Worm (Caenorhabditis elegans) whole organism, young adult: ENCODE results near the gene D1054.8.

Experiments
- B0035.1 ChIP-seq: sonication (generic microtip); optimal IDR thresholded peaks from 2 replicates; lab custom pipeline; 2016; ENCODE audit warnings: missing genetic modification characterization, mild to moderate bottlenecking, missing compliant biosample characterization, missing genotype, missing genetic modification reagents
- B0261.1 ChIP-seq: sonication (generic microtip); optimal IDR thresholded peaks from 2 replicates; lab custom pipeline; 2016; ENCODE audit warnings: mild to moderate bottlenecking, missing genetic modification characterization, moderate library complexity, missing compliant biosample characterization
- C06A6.2 ChIP-seq: fragments of 200-800 bp; sonication (Bioruptor generic); conservative IDR thresholded peaks from 2 replicates; pipeline ENCODE4 v1.3.6; 2022; ENCODE audit warnings: missing genetic modification characterization, missing compliant biosample characterization
- F22D6.2 ChIP-seq: sonication (generic microtip); optimal IDR thresholded peaks from 2 replicates; lab custom pipeline; 2016; ENCODE audit warnings: mild to moderate bottlenecking, missing genetic modification characterization, missing compliant biosample characterization
- F49E8.2 ChIP-seq: sonication (generic microtip); optimal IDR thresholded peaks from 3 replicates; lab custom pipeline; 2017; ENCODE audit warnings: missing genetic modification characterization, mild to moderate bottlenecking, missing compliant biosample characterization, antibody characterized with exemption, moderate library complexity; ENCODE audit not compliant: insufficient read depth
- F55B11.4 ChIP-seq: sonication (generic microtip); optimal IDR thresholded peaks from 2 replicates; lab custom pipeline; 2016; ENCODE audit warnings: missing compliant biosample characterization, missing genetic modification characterization, borderline replicate concordance; ENCODE audit not compliant: insufficient read depth
- K12H6.12 ChIP-seq: fragments of 200-800 bp; sonication (Bioruptor generic); optimal IDR thresholded peaks from 2 replicates; lab custom pipeline; 2018; ENCODE audit warnings: mild to moderate bottlenecking, missing genetic modification characterization, missing compliant biosample characterization
- T07F8.4 ChIP-seq: sonication (generic microtip); optimal IDR thresholded peaks from 2 replicates; lab custom pipeline; 2016; ENCODE audit warnings: mild to moderate bottlenecking, missing genetic modification characterization, moderate library complexity, missing compliant biosample characterization
- Y67H2A.10 ChIP-seq: fragments of 200-800 bp; sonication (Bioruptor generic); conservative IDR thresholded peaks from 2 replicates; pipeline ENCODE4 v1.3.6; 2022; ENCODE audit warnings: missing genetic modification reagents, missing genetic modification characterization, missing compliant biosample characterization
- Y95B8A.8 ChIP-seq: fragments of 200-800 bp; sonication (Bioruptor generic); IDR thresholded peaks from 2 replicates; pipeline ENCODE4 v1.3.6; 2022; ENCODE audit warnings: missing genetic modification reagents, missing genetic modification characterization, missing compliant biosample characterization
- akir-1 ChIP-seq: fragments of 200-800 bp; sonication (Bioruptor generic); optimal IDR thresholded peaks from 2 replicates; lab custom pipeline; 2018; ENCODE audit warnings: mild to moderate bottlenecking, missing genetic modification characterization, moderate library complexity, missing compliant biosample characterization
- aptf-2 ChIP-seq: fragments of 200-800 bp; sonication (Bioruptor generic); conservative IDR thresholded peaks from 2 replicates; pipeline ENCODE4 v1.3.6; 2022; ENCODE audit warnings: missing genetic modification reagents, missing genetic modification characterization, missing compliant biosample characterization
- bed-1 ChIP-seq: fragments of 200-800 bp; sonication (Bioruptor generic); IDR thresholded peaks from 2 replicates; pipeline ENCODE4 v1.3.6; 2022; ENCODE audit warnings: missing genetic modification reagents, missing genetic modification characterization, missing compliant biosample characterization
- cebp-1 ChIP-seq, 2 experiments: fragments of 200-800 bp in 1 of 2; sonication (Bioruptor generic) in 1 of 2; sonication (generic microtip) in 1 of 2; IDR thresholded peaks in 1 of 2; optimal IDR thresholded peaks in 1 of 2; 2 replicates each; pipeline versions ENCODE4 v1.3.6 to Lab custom; 2017 to 2022; ENCODE audit warnings: missing compliant biosample characterization in 2 of 2, missing genetic modification characterization in 2 of 2, mild to moderate bottlenecking in 1 of 2, missing genetic modification reagents in 1 of 2, moderate library complexity in 1 of 2
- cebp-2 ChIP-seq: fragments of 200-800 bp; sonication (Bioruptor generic); IDR thresholded peaks from 2 replicates; pipeline ENCODE4 v1.3.6; 2022; ENCODE audit warnings: missing genetic modification characterization, missing compliant biosample characterization
- ceh-100 ChIP-seq: fragments of 200-800 bp; sonication (Bioruptor generic); IDR thresholded peaks from 2 replicates; pipeline ENCODE4 v1.3.6; 2022; ENCODE audit warnings: missing genetic modification reagents, missing genetic modification characterization, missing compliant biosample characterization
- ceh-40 ChIP-seq: fragments of 200-800 bp; sonication (Bioruptor generic); IDR thresholded peaks from 2 replicates; pipeline ENCODE4 v1.3.6; 2022; ENCODE audit warnings: missing genetic modification characterization, missing compliant biosample characterization
- ceh-58 ChIP-seq: fragments of 200-800 bp; sonication (Bioruptor generic); IDR thresholded peaks from 2 replicates; pipeline ENCODE4 v1.3.6; 2022; ENCODE audit warnings: missing genetic modification characterization, missing compliant biosample characterization
- ceh-91 ChIP-seq: fragments of 200-800 bp; sonication (Bioruptor generic); IDR thresholded peaks from 2 replicates; pipeline ENCODE4 v1.3.6; 2022; ENCODE audit warnings: missing genetic modification reagents, missing genetic modification characterization, missing compliant biosample characterization
- die-1 ChIP-seq: sonication (generic microtip); optimal IDR thresholded peaks from 2 replicates; lab custom pipeline; 2016; ENCODE audit warnings: missing genotype, mild to moderate bottlenecking, missing genetic modification characterization, missing compliant biosample characterization
- dpff-1 ChIP-seq: sonication (generic microtip); optimal IDR thresholded peaks from 2 replicates; lab custom pipeline; 2017; ENCODE audit warnings: mild to moderate bottlenecking, missing genetic modification characterization, missing compliant biosample characterization
- dpl-1 ChIP-seq: fragments of 150-350 bp; optimal IDR thresholded peaks from 2 replicates; lab custom pipeline; 2014; ENCODE audit warnings: missing biosample characterization, missing genetic modification reagents, missing genetic modification characterization
- efl-1 ChIP-seq: fragments of 150-350 bp; optimal IDR thresholded peaks from 2 replicates; lab custom pipeline; 2014; ENCODE audit warnings: missing biosample characterization, missing genetic modification reagents, missing genetic modification characterization
- egl-44 ChIP-seq: fragments of 200-800 bp; sonication (Bioruptor generic); IDR thresholded peaks from 2 replicates; pipeline ENCODE4 v1.3.6; 2022; ENCODE audit warnings: missing genetic modification reagents, missing genetic modification characterization, missing compliant biosample characterization
- egrh-3 ChIP-seq: fragments of 200-800 bp; sonication (Bioruptor generic); IDR thresholded peaks from 2 replicates; pipeline ENCODE4 v1.3.6; 2022; ENCODE audit warnings: missing genetic modification reagents, missing genetic modification characterization, missing compliant biosample characterization
- fkh-3 ChIP-seq: sonication (generic microtip); optimal IDR thresholded peaks from 2 replicates; lab custom pipeline; 2016; ENCODE audit warnings: mild to moderate bottlenecking, missing genetic modification characterization, missing compliant biosample characterization
- gei-17 ChIP-seq: fragments of 200-800 bp; sonication (Bioruptor generic); optimal IDR thresholded peaks from 2 replicates; lab custom pipeline; 2018; ENCODE audit warnings: mild to moderate bottlenecking, missing genetic modification characterization, missing compliant biosample characterization
- hlh-26 ChIP-seq: fragments of 200-800 bp; sonication (Bioruptor generic); conservative IDR thresholded peaks from 2 replicates; pipeline ENCODE4 v1.3.6; 2022; ENCODE audit warnings: missing genetic modification reagents, missing genetic modification characterization, missing compliant biosample characterization
- hmg-20 ChIP-seq: fragments of 200-800 bp; sonication (Bioruptor generic); IDR thresholded peaks from 2 replicates; pipeline ENCODE4 v1.3.6; 2022; ENCODE audit warnings: missing genetic modification reagents, missing genetic modification characterization, missing compliant biosample characterization
- hrde-1 ChIP-seq: sonication (generic microtip); optimal IDR thresholded peaks from 2 replicates; lab custom pipeline; 2016; ENCODE audit warnings: missing genetic modification characterization, mild to moderate bottlenecking, missing compliant biosample characterization, moderate library complexity, missing genotype, missing genetic modification reagents, borderline replicate concordance
- lin-26 ChIP-seq: fragments of 200-800 bp; sonication (Bioruptor generic); IDR thresholded peaks from 2 replicates; pipeline ENCODE4 v1.3.6; 2022; ENCODE audit warnings: missing genetic modification reagents, missing genetic modification characterization, missing compliant biosample characterization
- lir-1 ChIP-seq: fragments of 200-800 bp; sonication (Bioruptor generic); conservative IDR thresholded peaks from 2 replicates; pipeline ENCODE4 v1.3.6; 2022; ENCODE audit warnings: missing genetic modification reagents, missing genetic modification characterization, missing compliant biosample characterization
- madf-6 ChIP-seq: fragments of 200-800 bp; sonication (Bioruptor generic); IDR thresholded peaks from 2 replicates; pipeline ENCODE4 v1.3.6; 2022; ENCODE audit warnings: missing genetic modification reagents, missing genetic modification characterization, missing compliant biosample characterization
- madf-8 ChIP-seq: fragments of 200-800 bp; sonication (Bioruptor generic); conservative IDR thresholded peaks from 2 replicates; pipeline ENCODE4 v1.3.6; 2022; ENCODE audit warnings: missing genetic modification reagents, missing genetic modification characterization, missing compliant biosample characterization
- mes-4 ChIP-seq: sonication (generic microtip); optimal IDR thresholded peaks from 2 replicates; lab custom pipeline; 2016; ENCODE audit warnings: missing genotype, missing genetic modification characterization, missing compliant biosample characterization
- mxl-1 ChIP-seq: sonication (generic microtip); optimal IDR thresholded peaks from 2 replicates; lab custom pipeline; 2016; ENCODE audit warnings: missing genetic modification characterization, missing compliant biosample characterization
- nhr-179 ChIP-seq: sonication (generic microtip); optimal IDR thresholded peaks from 2 replicates; lab custom pipeline; 2016; ENCODE audit warnings: mild to moderate bottlenecking, missing genetic modification characterization, missing compliant biosample characterization
- pbrm-1 ChIP-seq: fragments of 200-800 bp; sonication (Bioruptor generic); IDR thresholded peaks from 2 replicates; pipeline ENCODE4 v1.3.6; 2022; ENCODE audit warnings: missing genetic modification reagents, missing genetic modification characterization, missing compliant biosample characterization
- pha-4 ChIP-seq: fragments of 150-350 bp; sonication (generic microtip); optimal IDR thresholded peaks from 2 replicates; lab custom pipeline; 2014; ENCODE audit warnings: missing biosample characterization, missing genetic modification reagents, missing genetic modification characterization
- repo-1 ChIP-seq: sonication (generic microtip); optimal IDR thresholded peaks from 2 replicates; lab custom pipeline; 2017; ENCODE audit warnings: mild to moderate bottlenecking, missing genetic modification characterization, missing compliant biosample characterization
- snpc-1.3 ChIP-seq: sonication (generic microtip); optimal IDR thresholded peaks from 2 replicates; lab custom pipeline; 2017; ENCODE audit warnings: missing genetic modification characterization, mild to moderate bottlenecking, missing compliant biosample characterization, antibody characterized with exemption, moderate library complexity, missing genotype, missing genetic modification reagents; ENCODE audit not compliant: insufficient read depth
- snpc-3.4 ChIP-seq: sonication (generic microtip); optimal IDR thresholded peaks from 2 replicates; lab custom pipeline; 2017; ENCODE audit warnings: missing genetic modification characterization, mild to moderate bottlenecking, missing compliant biosample characterization, antibody characterized with exemption, moderate library complexity, missing genotype, missing genetic modification reagents
- unc-62 ChIP-seq: fragments of 150-350 bp; optimal IDR thresholded peaks from 2 replicates; lab custom pipeline; 2014; ENCODE audit warnings: missing biosample characterization, missing genetic modification reagents, missing genetic modification characterization
- ztf-6 ChIP-seq: fragments of 200-800 bp; sonication (Bioruptor generic); IDR thresholded peaks from 2 replicates; pipeline ENCODE4 v1.3.6; 2022; ENCODE audit warnings: missing genetic modification reagents, missing genetic modification characterization, missing compliant biosample characterization

D1054.8 gene

ce11 chrV:10805934-10806333 lies 21.8 kb downstream of the D1054.8 start, which contains the start of gene prp-38:
Gene prp-38, minus strand, starts transcription at chrV:10806034.
- 0 out of 2 replicates have a peak, but pooled peaks have one; percentile 32 for TF ChIP-seq madf-6 (GFP tag; lab: Robert Waterston, UW)
- no peak for TF ChIP-seq C06A6.2 (GFP tag; lab: Robert Waterston, UW)

ce11 chrV:10807862-10808327 lies 23.8 kb downstream of the D1054.8 start, which contains the start of gene plrg-1:
Gene plrg-1, minus strand, starts transcription at chrV:10807912.
- peak; percentile 79 for TF ChIP-seq hmg-20 (GFP tag; lab: Robert Waterston, UW)
- peak; percentile 45 for TF ChIP-seq K12H6.12
- peak; percentile 73 for TF ChIP-seq snpc-3.4
- peak; percentile 79 for TF ChIP-seq lir-1 (GFP tag; lab: Robert Waterston, UW)
- TF ChIP-seq gei-17 (GFP tag; lab: Kevin White, UChicago): peak; percentile 51
- TF ChIP-seq aptf-2: no peak; the same call in 1 of the 2 replicates
- TF ChIP-seq dpl-1: peak; percentile 74
- no peak for TF ChIP-seq pha-4 (tag; lab: Kevin White, UChicago)
- no peak for TF ChIP-seq F55B11.4 (tag; lab: Kevin White, UChicago)
- TF ChIP-seq repo-1 (tag; lab: Kevin White, UChicago): peak; percentile 38
- peak; percentile 82 for TF ChIP-seq snpc-1.3 (tag; lab: Kevin White, UChicago)
- TF ChIP-seq cebp-1 (GFP tag; IDR thresholded peaks at IDR 0.05; lab: Robert Waterston, UW): peak; percentile 99
- peak; percentile 99 for TF ChIP-seq cebp-1 (tag; optimal IDR thresholded peaks at IDR 0.05; lab: Kevin White, UChicago)
- TF ChIP-seq bed-1: no peak
- TF ChIP-seq ztf-6 (GFP tag; lab: Robert Waterston, UW): peak; percentile 72; the same call in 1 of the 2 replicates
- peak; percentile 43 for TF ChIP-seq die-1
- peak; percentile 94 for TF ChIP-seq pbrm-1 (GFP tag; lab: Robert Waterston, UW)
- 0 out of 2 replicates have a peak, but pooled peaks have one; percentile 74 for TF ChIP-seq cebp-2
- TF ChIP-seq hlh-26 (GFP tag; lab: Robert Waterston, UW): no peak
- TF ChIP-seq mes-4 (tag; lab: Kevin White, UChicago): no peak
- 0 out of 2 replicates have a peak, but pooled peaks have one; percentile 34 for TF ChIP-seq ceh-40 (GFP tag; lab: Robert Waterston, UW)
- TF ChIP-seq F49E8.2 (tag; lab: Kevin White, UChicago): peak; percentile 68
- peak; percentile 28 for TF ChIP-seq hrde-1 (tag; lab: Kevin White, UChicago)
- no peak for TF ChIP-seq nhr-179
- peak; percentile 59 for TF ChIP-seq efl-1
- TF ChIP-seq B0035.1 (tag; lab: Kevin White, UChicago): no peak
- no peak for TF ChIP-seq ceh-58 (GFP tag; lab: Robert Waterston, UW)
- TF ChIP-seq dpff-1 (tag; lab: Kevin White, UChicago): no peak
- TF ChIP-seq ceh-91 (GFP tag; lab: Robert Waterston, UW): peak; percentile 83
- peak; percentile 31; the same call in 1 of the 2 replicates for TF ChIP-seq Y67H2A.10 (GFP tag; lab: Robert Waterston, UW)
- peak; percentile 48; the same call in 1 of the 2 replicates for TF ChIP-seq madf-8 (GFP tag; lab: Robert Waterston, UW)
- TF ChIP-seq egl-44 (GFP tag; lab: Robert Waterston, UW): peak; percentile 95
- TF ChIP-seq F22D6.2: peak; percentile 39
- TF ChIP-seq fkh-3: no peak
- TF ChIP-seq mxl-1 (tag; lab: Kevin White, UChicago): no peak
- TF ChIP-seq unc-62 (GFP tag; lab: Kevin White, UChicago): no peak
- peak; percentile 81 for TF ChIP-seq lin-26 (GFP tag; lab: Robert Waterston, UW)
- peak; percentile 96 for TF ChIP-seq C06A6.2 (GFP tag; lab: Robert Waterston, UW)
- no peak for TF ChIP-seq akir-1
- TF ChIP-seq ceh-100 (GFP tag; lab: Robert Waterston, UW): peak; percentile 88
- peak; percentile 79; the same call in 1 of the 2 replicates for TF ChIP-seq Y95B8A.8
- TF ChIP-seq egrh-3 (GFP tag; lab: Robert Waterston, UW): peak; percentile 60; the same call in 1 of the 2 replicates
- peak; percentile 62 for TF ChIP-seq T07F8.4 (tag; lab: Kevin White, UChicago)
- no peak for TF ChIP-seq B0261.1
